Fruit fly (Drosophila melanogaster): ENCODE results near the gene CG6652.

- TF ChIP-seq insv (optimal IDR thresholded peaks at IDR 0.05) (no peak), Myc (optimal IDR thresholded peaks at IDR 0.05) (no peak), psq (optimal IDR thresholded peaks at IDR 0.05) (no peak)
Measured at dm6 chr3L:16989169-16989568, 33.5 kb downstream of the CG6652 start.
